Worm (Caenorhabditis elegans) whole organism, early embryonic: ENCODE data around the gene nos-1.

Experiments
- B0310.2 ChIP-seq: sonication (generic microtip); optimal IDR thresholded peaks from 2 replicates; lab custom pipeline; 2016; ENCODE audit warnings: mild to moderate bottlenecking, missing genetic modification characterization, missing compliant biosample characterization
- F13C5.2 ChIP-seq: sonication (generic microtip); optimal IDR thresholded peaks from 2 replicates; lab custom pipeline; 2017; ENCODE audit warnings: mild to moderate bottlenecking, missing genetic modification characterization, inconsistent platforms, missing compliant biosample characterization
- aly-1 ChIP-seq: sonication (generic microtip); optimal IDR thresholded peaks from 2 replicates; lab custom pipeline; 2016; ENCODE audit warnings: missing genetic modification characterization, missing compliant biosample characterization
- ama-1 ChIP-seq: fragments of 150-350 bp; optimal IDR thresholded peaks from 2 replicates; lab custom pipeline; 2014
- ceh-13 ChIP-seq: fragments of 200-800 bp; sonication (Bioruptor generic); optimal IDR thresholded peaks from 2 replicates; lab custom pipeline; 2018; ENCODE audit warnings: mild to moderate bottlenecking, missing genetic modification characterization, missing compliant biosample characterization
- ceh-36 ChIP-seq: sonication (generic microtip); optimal IDR thresholded peaks from 2 replicates; lab custom pipeline; 2016; ENCODE audit warnings: missing genetic modification characterization, inconsistent platforms, missing compliant biosample characterization
- ets-7 ChIP-seq: sonication (generic microtip); optimal IDR thresholded peaks from 2 replicates; lab custom pipeline; 2016; ENCODE audit warnings: missing genotype, missing genetic modification characterization, missing compliant biosample characterization
- flt-1 ChIP-seq: fragments of 200-800 bp; sonication (Bioruptor generic); IDR thresholded peaks from 2 replicates; pipeline ENCODE4 v1.3.6; 2022; ENCODE audit warnings: missing genetic modification characterization, missing compliant biosample characterization
- hmbx-1 ChIP-seq: sonication (generic microtip); optimal IDR thresholded peaks from 2 replicates; lab custom pipeline; 2016; ENCODE audit warnings: mild to moderate bottlenecking, missing genetic modification characterization, missing compliant biosample characterization
- hmg-4 ChIP-seq: fragments of 200-800 bp; sonication (Bioruptor generic); optimal IDR thresholded peaks from 2 replicates; lab custom pipeline; 2018; ENCODE audit warnings: mild to moderate bottlenecking, missing genetic modification characterization, missing compliant biosample characterization
- hnd-1 ChIP-seq: sonication (generic microtip); optimal IDR thresholded peaks from 2 replicates; lab custom pipeline; 2016; ENCODE audit warnings: missing genetic modification characterization, missing compliant biosample characterization
- pes-1 ChIP-seq: fragments of 200-800 bp; sonication (Bioruptor generic); IDR thresholded peaks from 2 replicates; pipeline ENCODE4 v1.3.6; 2022; ENCODE audit warnings: missing genetic modification reagents, missing genetic modification characterization, missing compliant biosample characterization
- scrt-1 ChIP-seq: fragments of 200-800 bp; sonication (Bioruptor generic); IDR thresholded peaks from 2 replicates; pipeline ENCODE4 v1.3.6; 2022; ENCODE audit warnings: missing genetic modification characterization, missing compliant biosample characterization
- sea-1 ChIP-seq: fragments of 200-800 bp; sonication (Bioruptor generic); conservative IDR thresholded peaks from 2 replicates; pipeline ENCODE4 v1.3.6; 2022; ENCODE audit warnings: missing genetic modification characterization, missing compliant biosample characterization
- tbx-11 ChIP-seq: fragments of 200-800 bp; sonication (Bioruptor generic); IDR thresholded peaks from 2 replicates; pipeline ENCODE4 v1.3.6; 2022; ENCODE audit warnings: missing genetic modification characterization, missing compliant biosample characterization
- tbx-37 ChIP-seq: fragments of 200-800 bp; sonication (Bioruptor generic); conservative IDR thresholded peaks from 2 replicates; pipeline ENCODE4 v1.3.6; 2022; ENCODE audit warnings: missing genetic modification reagents, missing genetic modification characterization, missing compliant biosample characterization
- tra-4 ChIP-seq: sonication (generic microtip); optimal IDR thresholded peaks from 2 replicates; lab custom pipeline; 2017; ENCODE audit warnings: missing genetic modification characterization, missing compliant biosample characterization

The nos-1 gene

DNA sequence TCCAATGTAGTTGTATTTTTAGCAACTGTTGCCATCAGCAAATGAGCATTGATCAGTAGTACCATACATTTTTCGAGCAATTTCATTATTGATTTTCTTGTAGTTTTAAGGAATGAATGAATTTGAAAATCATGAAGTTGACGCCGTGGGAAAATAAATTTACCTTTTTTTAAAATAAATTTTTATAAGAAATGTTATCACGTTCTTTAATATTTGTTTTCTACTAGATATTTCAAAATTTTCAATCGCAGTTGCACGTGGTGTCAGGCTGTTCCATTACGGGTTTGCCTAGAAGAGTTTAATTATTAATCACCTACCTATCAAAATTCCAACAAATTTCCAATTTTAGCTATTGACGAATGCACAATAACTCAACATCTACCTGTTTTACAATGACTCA is 3.8 kb upstream of the nos-1 start, which contains the start of gene R03D7.8:
Gene R03D7.8 (minus strand): TSS at position 101 of the 400 bp plus-strand sequence.
- TF ChIP-seq ama-1 (no peak), hnd-1 (tag; lab: Kevin White, UChicago) (no peak), pes-1 (no peak), ceh-36 (no peak), sea-1 (GFP tag; lab: Robert Waterston, UW) (no peak), ceh-13 (GFP tag; lab: Kevin White, UChicago) (no peak), hmg-4 (no peak), tbx-37 (GFP tag; lab: Robert Waterston, UW) (no peak), scrt-1 (GFP tag; lab: Robert Waterston, UW) (no peak), B0310.2 (tag; lab: Kevin White, UChicago) (no peak), flt-1 (GFP tag; lab: Robert Waterston, UW) (no peak), aly-1 (no peak), tbx-11 (GFP tag; lab: Robert Waterston, UW) (no peak), ets-7 (tag; lab: Kevin White, UChicago) (no peak), F13C5.2 (tag; lab: Kevin White, UChicago) (no peak), tra-4 (tag; lab: Kevin White, UChicago) (no peak), hmbx-1 (tag; lab: Kevin White, UChicago) (no peak)

DNA sequence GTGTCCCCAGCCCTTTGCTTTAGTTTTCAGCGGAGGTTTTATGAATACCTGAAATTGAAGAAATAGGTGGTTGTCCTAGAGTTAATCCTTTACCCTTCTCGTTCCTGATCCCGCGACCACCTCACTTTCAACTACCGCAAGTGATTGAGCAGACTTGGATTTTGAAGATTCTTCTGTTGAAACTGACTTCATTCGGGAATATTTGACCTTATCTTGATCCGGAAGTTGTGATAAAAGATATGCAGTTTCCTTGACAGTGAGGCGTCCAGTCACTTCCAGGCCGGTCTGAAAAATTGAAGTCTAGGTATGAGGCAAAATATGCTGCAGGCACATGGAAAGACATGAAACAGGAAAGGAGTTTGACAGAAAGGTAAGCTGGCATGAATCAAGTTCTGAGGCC is 2.1 kb upstream of the nos-1 start:
- TF ChIP-seq scrt-1 (GFP tag; lab: Robert Waterston, UW) (no peak), sea-1 (GFP tag; lab: Robert Waterston, UW) (no peak)

DNA sequence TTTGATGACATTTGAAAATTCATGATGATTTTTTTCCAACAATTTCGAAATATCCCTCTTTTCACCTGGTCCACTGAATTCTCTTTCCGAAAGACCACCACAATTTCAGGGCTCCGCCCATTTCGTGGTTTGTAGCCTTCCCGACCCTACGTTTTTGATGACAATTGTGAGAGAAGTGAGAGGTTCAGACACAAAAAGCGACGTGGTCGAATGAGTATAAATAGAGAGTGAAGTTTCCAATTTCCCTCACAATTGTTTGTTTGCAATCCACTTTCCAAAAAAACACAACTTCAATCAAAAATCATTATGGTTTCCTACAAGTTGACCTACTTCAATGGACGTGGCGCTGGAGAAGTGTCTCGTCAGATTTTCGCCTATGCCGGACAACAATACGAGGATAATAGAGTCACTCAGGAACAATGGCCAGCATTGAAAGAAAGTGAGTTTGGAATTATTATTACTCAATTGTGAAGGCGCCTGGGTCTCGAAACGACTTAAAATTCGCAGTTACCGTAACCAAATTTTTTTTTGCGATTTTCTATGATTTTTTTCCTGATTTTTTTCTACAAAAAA is 2.8 kb downstream of the nos-1 start, which contains the start of gene gst-5:
Gene gst-5 (plus strand): TSS at position 246 of the 573 bp plus-strand sequence.
- TF ChIP-seq tbx-37 (GFP tag; lab: Robert Waterston, UW) (no peak), pes-1 (no peak), ets-7 (tag; lab: Kevin White, UChicago) (no peak), ceh-13 (GFP tag; lab: Kevin White, UChicago) (no peak), flt-1 (GFP tag; lab: Robert Waterston, UW) (no peak), F13C5.2 (tag; lab: Kevin White, UChicago) (no peak), hmbx-1 (tag; lab: Kevin White, UChicago) (no peak), hmg-4 (no peak), sea-1 (GFP tag; lab: Robert Waterston, UW) (no peak), tra-4 (tag; lab: Kevin White, UChicago) (no peak), tbx-11 (GFP tag; lab: Robert Waterston, UW) (no peak), hnd-1 (tag; lab: Kevin White, UChicago) (no peak), scrt-1 (GFP tag; lab: Robert Waterston, UW) (no peak), ama-1 (no peak), B0310.2 (tag; lab: Kevin White, UChicago) (no peak)

DNA sequence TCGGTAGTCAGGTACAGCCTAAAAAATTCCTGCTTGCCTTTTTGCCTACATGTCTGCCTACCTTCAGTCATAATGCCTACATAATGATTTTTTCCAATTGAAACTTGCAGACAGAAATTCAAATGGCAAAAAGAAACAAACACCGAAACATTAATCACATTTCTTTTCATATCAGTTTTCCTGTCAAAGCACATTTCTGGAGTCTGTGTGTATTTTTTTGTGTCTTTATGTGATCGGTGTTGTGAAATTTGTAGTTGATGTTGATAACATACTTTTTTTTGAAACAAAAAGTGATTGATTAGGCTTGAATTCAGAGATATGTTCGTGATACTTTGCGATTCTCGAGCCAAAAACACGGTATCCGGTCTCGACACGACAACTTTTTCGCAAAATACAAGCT is 3.6 kb downstream of the nos-1 start:
- TF ChIP-seq ets-7 (tag; lab: Kevin White, UChicago) (no peak), tra-4 (tag; lab: Kevin White, UChicago) (no peak), ama-1 (no peak), scrt-1 (GFP tag; lab: Robert Waterston, UW) (no peak), hmg-4 (no peak), aly-1 (no peak)

DNA sequence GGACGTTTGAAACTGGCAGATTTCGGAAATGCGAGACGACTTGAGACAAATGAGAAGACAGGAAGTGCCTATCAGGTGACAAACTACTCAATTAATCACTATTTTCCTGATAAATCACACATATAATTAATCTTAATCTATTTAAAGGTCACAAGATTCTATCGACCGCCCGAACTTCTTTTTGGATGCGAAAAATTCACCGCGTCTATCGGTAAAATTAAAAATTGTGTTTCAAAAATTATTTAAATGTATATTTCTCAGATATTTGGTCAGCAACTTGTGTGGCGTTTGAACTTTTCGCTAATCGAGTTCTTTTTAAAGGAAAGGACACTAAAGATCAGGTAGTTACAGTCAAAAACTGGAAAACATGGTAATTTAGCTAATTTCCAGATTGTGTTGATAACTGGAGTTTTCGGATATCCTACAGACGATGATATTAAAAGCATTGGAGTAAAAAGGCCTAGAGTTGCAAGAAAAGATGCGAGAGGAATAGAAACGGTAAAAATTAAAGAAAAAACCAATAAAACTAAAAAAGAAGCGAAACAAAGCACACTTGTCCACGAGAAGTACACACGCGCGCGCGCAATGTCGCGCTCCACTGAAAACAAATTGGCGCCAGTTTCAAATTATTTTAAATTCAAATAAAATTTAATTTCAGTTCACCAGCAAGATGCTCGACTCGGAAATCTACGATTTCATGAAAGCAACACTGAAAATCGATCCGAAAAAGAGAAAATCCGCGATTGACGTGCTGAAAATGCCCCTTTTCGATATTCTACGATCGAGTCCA is 4.5 kb downstream of the nos-1 start:
- TF ChIP-seq tra-4 (tag; lab: Kevin White, UChicago) (no peak), scrt-1 (GFP tag; lab: Robert Waterston, UW) (no peak), ets-7 (tag; lab: Kevin White, UChicago) (no peak), hnd-1 (tag; lab: Kevin White, UChicago) (no peak), ceh-13 (GFP tag; lab: Kevin White, UChicago) (no peak), B0310.2 (tag; lab: Kevin White, UChicago) (no peak), tbx-11 (GFP tag; lab: Robert Waterston, UW) (no peak), aly-1 (no peak), ama-1 (no peak), F13C5.2 (tag; lab: Kevin White, UChicago) (no peak), hmg-4 (no peak), flt-1 (GFP tag; lab: Robert Waterston, UW) (no peak), ceh-36 (no peak), pes-1 (no peak), sea-1 (GFP tag; lab: Robert Waterston, UW) (no peak), hmbx-1 (tag; lab: Kevin White, UChicago) (no peak), tbx-37 (GFP tag; lab: Robert Waterston, UW) (no peak)

ce11 chrII:10947317-10947716 is 5.6 kb downstream of the nos-1 start, which contains the start of the genes tceb-3 and gskl-1:
Gene tceb-3, minus strand, starts transcription at chrII:10947417.
Gene gskl-1, plus strand, starts transcription at chrII:10947559.
- TF ChIP-seq tbx-11 (GFP tag; lab: Robert Waterston, UW) (no peak), ama-1 (no peak), flt-1 (GFP tag; lab: Robert Waterston, UW) (no peak), F13C5.2 (tag; lab: Kevin White, UChicago) (no peak), hmg-4 (no peak)

- no peak for TF ChIP-seq scrt-1 (GFP tag; lab: Robert Waterston, UW)
- TF ChIP-seq tra-4 (tag; lab: Kevin White, UChicago) = no peak
- no peak for TF ChIP-seq ets-7 (tag; lab: Kevin White, UChicago)
- no peak for TF ChIP-seq F13C5.2 (tag; lab: Kevin White, UChicago)
- TF ChIP-seq hmg-4 = no peak
- TF ChIP-seq pes-1 = no peak
- no peak for TF ChIP-seq ceh-36
- TF ChIP-seq hnd-1 (tag; lab: Kevin White, UChicago) = no peak
- TF ChIP-seq flt-1 (GFP tag; lab: Robert Waterston, UW) = no peak
- no peak for TF ChIP-seq tbx-11 (GFP tag; lab: Robert Waterston, UW)
- TF ChIP-seq tbx-37 (GFP tag; lab: Robert Waterston, UW) = no peak
- no peak for TF ChIP-seq B0310.2 (tag; lab: Kevin White, UChicago)
- no peak for TF ChIP-seq ceh-13 (GFP tag; lab: Kevin White, UChicago)
- no peak for TF ChIP-seq aly-1
- no peak for TF ChIP-seq ama-1
- no peak for TF ChIP-seq hmbx-1 (tag; lab: Kevin White, UChicago)
- TF ChIP-seq sea-1 (GFP tag; lab: Robert Waterston, UW) = no peak
Measured at ce11 chrII:10946848-10947247, 6.1 kb downstream of the nos-1 start.
